Fruit fly (Drosophila melanogaster) whole organism, adult: ENCODE data around the gene Sfxn1-3.

Experiments used
- CG11617 ChIP-seq: fragments of 200-800 bp; sonication (Bioruptor generic); optimal IDR thresholded peaks from 2 replicates; lab custom pipeline; 2017; ENCODE audit warnings: mild to moderate bottlenecking, missing biosample characterization, missing genetic modification reagents, missing genetic modification characterization
- CG12768 ChIP-seq: fragments of 200-800 bp; sonication (Bioruptor generic); optimal IDR thresholded peaks from 2 replicates; lab custom pipeline; 2017; ENCODE audit warnings: missing biosample characterization, missing genetic modification characterization, mild to moderate bottlenecking, moderate library complexity, missing genetic modification reagents
- CG14711 ChIP-seq: fragments of 200-800 bp; sonication (Bioruptor generic); optimal IDR thresholded peaks from 2 replicates; lab custom pipeline; 2018; ENCODE audit warnings: missing biosample characterization, mild to moderate bottlenecking, missing genetic modification characterization, moderate library complexity
- CG1620 ChIP-seq: fragments of 200-800 bp; sonication (Bioruptor generic); optimal IDR thresholded peaks from 2 replicates; lab custom pipeline; 2016; ENCODE audit warnings: missing biosample characterization, missing genetic modification characterization
- CG33017 ChIP-seq: fragments of 200-800 bp; sonication (Bioruptor generic); optimal IDR thresholded peaks from 2 replicates; lab custom pipeline; 2018; ENCODE audit warnings: missing biosample characterization, mild to moderate bottlenecking, missing genetic modification characterization, moderate library complexity
- CG5204 ChIP-seq: fragments of 200-800 bp; sonication (Bioruptor generic); optimal IDR thresholded peaks from 2 replicates; lab custom pipeline; 2016; ENCODE audit warnings: missing biosample characterization, missing genetic modification characterization
- CG7045 ChIP-seq: fragments of 200-800 bp; sonication (Bioruptor generic); optimal IDR thresholded peaks from 2 replicates; lab custom pipeline; 2017; ENCODE audit warnings: missing biosample characterization, mild to moderate bottlenecking, missing genetic modification characterization
- CG7101 ChIP-seq: fragments of 200-800 bp; sonication (Bioruptor generic); optimal IDR thresholded peaks from 2 replicates; lab custom pipeline; 2018; ENCODE audit warnings: missing biosample characterization, mild to moderate bottlenecking, missing genetic modification characterization, moderate library complexity
- Clk ChIP-seq: fragments of 200-800 bp; sonication (Bioruptor generic); optimal IDR thresholded peaks from 2 replicates; lab custom pipeline; 2017; ENCODE audit warnings: missing biosample characterization, missing genetic modification characterization
- Crg-1 ChIP-seq: fragments of 200-800 bp; sonication (Bioruptor generic); optimal IDR thresholded peaks from 2 replicates; lab custom pipeline; 2016; ENCODE audit warnings: missing biosample characterization, missing genetic modification characterization
- Hr96 ChIP-seq: fragments of 200-800 bp; sonication (Bioruptor generic); optimal IDR thresholded peaks from 2 replicates; lab custom pipeline; 2016; ENCODE audit warnings: missing biosample characterization, missing genetic modification characterization
- Mnt ChIP-seq: fragments of 200-800 bp; sonication (Bioruptor generic); optimal IDR thresholded peaks from 2 replicates; lab custom pipeline; 2016; ENCODE audit warnings: missing biosample characterization, mild to moderate bottlenecking, missing genetic modification characterization
- bab1 ChIP-seq: fragments of 200-800 bp; sonication (Bioruptor generic); optimal IDR thresholded peaks from 3 replicates; lab custom pipeline; 2019; ENCODE audit warnings: missing biosample characterization, mild to moderate bottlenecking, missing genetic modification characterization, moderate library complexity
- cic ChIP-seq: fragments of 200-800 bp; sonication (Bioruptor generic); optimal IDR thresholded peaks from 2 replicates; lab custom pipeline; 2017; ENCODE audit warnings: missing biosample characterization, mild to moderate bottlenecking, missing genetic modification characterization, moderate library complexity
- cnc ChIP-seq, 2 experiments: fragments of >200 bp; optimal IDR thresholded peaks; 2 replicates each; lab custom pipeline; 2017
- kay ChIP-seq: fragments of 200-800 bp; sonication (Bioruptor generic); peaks from one replicate; lab custom pipeline; 2016; ENCODE audit warnings: missing biosample characterization, missing genetic modification characterization, borderline replicate concordance
- ovo ChIP-seq: fragments of 200-800 bp; sonication (Bioruptor generic); optimal IDR thresholded peaks from 2 replicates; lab custom pipeline; 2016; ENCODE audit warnings: missing biosample characterization, missing genetic modification characterization
- pad ChIP-seq: fragments of 200-800 bp; sonication (Bioruptor generic); optimal IDR thresholded peaks from 3 replicates; lab custom pipeline; 2017; ENCODE audit warnings: missing biosample characterization, missing genetic modification characterization, mild to moderate bottlenecking, moderate library complexity, missing genetic modification reagents
- tj ChIP-seq: fragments of 200-800 bp; sonication (Bioruptor generic); optimal IDR thresholded peaks from 3 replicates; lab custom pipeline; 2017; ENCODE audit warnings: missing biosample characterization, mild to moderate bottlenecking, missing genetic modification characterization, moderate library complexity
- toe ChIP-seq: fragments of 200-800 bp; sonication (Bioruptor generic); optimal IDR thresholded peaks from 2 replicates; lab custom pipeline; 2016; ENCODE audit warnings: missing biosample characterization, missing genetic modification characterization

Sfxn1-3 gene

dm6 chr3R:4362010-4362409 is 16.4 kb upstream of the Sfxn1-3 start:
- TF ChIP-seq tj (GFP tag; lab: Kevin White, UChicago) (no peak), Crg-1 (GFP tag; lab: Kevin White, UChicago) (no peak), cic (GFP tag; lab: Kevin White, UChicago) (no peak), CG7045 (GFP tag; lab: Kevin White, UChicago) (no peak), CG5204 (no peak), CG33017 (tag; lab: Kevin White, UChicago) (no peak), kay (GFP tag; lab: Kevin White, UChicago) (no peak), CG1620 (GFP tag; lab: Kevin White, UChicago) (no peak), CG7101 (no peak), Mnt (GFP tag; lab: Kevin White, UChicago) (no peak), Clk (GFP tag; lab: Kevin White, UChicago) (no peak), Hr96 (GFP tag; lab: Kevin White, UChicago) (no peak), CG14711 (tag; lab: Kevin White, UChicago) (no peak), CG12768 (GFP tag; lab: Kevin White, UChicago) (no peak), cnc (optimal IDR thresholded peaks at IDR 0.05; lab: Kevin White, UChicago) (no peak), toe (no peak), CG11617 (GFP tag; lab: Kevin White, UChicago) (no peak), ovo (GFP tag; lab: Kevin White, UChicago) (no peak), bab1 (GFP tag; lab: Kevin White, UChicago) (no peak), pad (GFP tag; lab: Kevin White, UChicago) (no peak)

dm6 chr3R:4381079-4381919 is 2.9 kb downstream of the Sfxn1-3 start, which contains the start of gene Cont:
Gene Cont, plus strand, starts transcription at chr3R:4381306.
- TF ChIP-seq pad (GFP tag; lab: Kevin White, UChicago): no peak
- TF ChIP-seq CG11617 (GFP tag; lab: Kevin White, UChicago): peak; percentile 15
- peak; percentile 8 for TF ChIP-seq cic (GFP tag; lab: Kevin White, UChicago)
- peak; percentile 43 for TF ChIP-seq Mnt (GFP tag; lab: Kevin White, UChicago)
- no peak for TF ChIP-seq CG14711 (tag; lab: Kevin White, UChicago)
- TF ChIP-seq CG7101: peak; percentile 30
- no peak for TF ChIP-seq toe
- peak; percentile 41 for TF ChIP-seq CG1620 (GFP tag; lab: Kevin White, UChicago)
- peak; percentile 26 for TF ChIP-seq Crg-1 (GFP tag; lab: Kevin White, UChicago)
- TF ChIP-seq bab1 (GFP tag; lab: Kevin White, UChicago): peak; percentile 62
- peak; percentile 52 for TF ChIP-seq tj (GFP tag; lab: Kevin White, UChicago)
- TF ChIP-seq cnc (optimal IDR thresholded peaks at IDR 0.05; lab: Kevin White, UChicago): no peak

dm6 chr3R:4382165-4382564 is 3.8 kb downstream of the Sfxn1-3 start:
- no peak for TF ChIP-seq CG5204
- TF ChIP-seq CG14711 (tag; lab: Kevin White, UChicago): no peak
- TF ChIP-seq toe: no peak
- TF ChIP-seq cnc (optimal IDR thresholded peaks at IDR 0.05; lab: Kevin White, UChicago): no peak
- TF ChIP-seq CG11617 (GFP tag; lab: Kevin White, UChicago): no peak
- no peak for TF ChIP-seq CG12768 (GFP tag; lab: Kevin White, UChicago)
- TF ChIP-seq cic (GFP tag; lab: Kevin White, UChicago): no peak
- no peak for TF ChIP-seq CG1620 (GFP tag; lab: Kevin White, UChicago)
- no peak for TF ChIP-seq Clk (GFP tag; lab: Kevin White, UChicago)
- TF ChIP-seq kay (GFP tag; lab: Kevin White, UChicago): no peak
- TF ChIP-seq Crg-1 (GFP tag; lab: Kevin White, UChicago): no peak
- TF ChIP-seq Mnt (GFP tag; lab: Kevin White, UChicago): no peak
- TF ChIP-seq ovo (GFP tag; lab: Kevin White, UChicago): no peak
- no peak for TF ChIP-seq Hr96 (GFP tag; lab: Kevin White, UChicago)
- TF ChIP-seq CG33017 (tag; lab: Kevin White, UChicago): no peak
- no peak for TF ChIP-seq pad (GFP tag; lab: Kevin White, UChicago)
- TF ChIP-seq bab1 (GFP tag; lab: Kevin White, UChicago): no peak

- TF ChIP-seq CG14711 (tag; lab: Kevin White, UChicago) (peak; percentile 8), CG33017 (tag; lab: Kevin White, UChicago) (no peak), pad (GFP tag; lab: Kevin White, UChicago) (peak; percentile 39), CG11617 (GFP tag; lab: Kevin White, UChicago) (peak; percentile 21), tj (GFP tag; lab: Kevin White, UChicago) (peak; percentile 41), Mnt (GFP tag; lab: Kevin White, UChicago) (peak; percentile 62), Crg-1 (GFP tag; lab: Kevin White, UChicago) (no peak), Clk (GFP tag; lab: Kevin White, UChicago) (no peak), CG5204 (no peak), cic (GFP tag; lab: Kevin White, UChicago) (peak; percentile 27), toe (no peak), CG7045 (GFP tag; lab: Kevin White, UChicago) (peak; percentile 39), CG1620 (GFP tag; lab: Kevin White, UChicago) (peak; percentile 24), cnc (optimal IDR thresholded peaks at IDR 0.05; lab: Kevin White, UChicago) (no peak), Hr96 (GFP tag; lab: Kevin White, UChicago) (no peak), ovo (GFP tag; lab: Kevin White, UChicago) (peak; percentile 19), kay (GFP tag; lab: Kevin White, UChicago) (no peak), bab1 (GFP tag; lab: Kevin White, UChicago) (peak; percentile 37), CG7101 (peak; percentile 12), CG12768 (GFP tag; lab: Kevin White, UChicago) (peak; percentile 23)
These were observed 9.1 kb downstream of the Sfxn1-3 start, which contains the start of gene tub for dm6 chr3R:4387490-4387889. Gene tub, plus strand, starts transcription at chr3R:4387742.
